Fruit fly (Drosophila melanogaster): Measurements from ENCODE around the gene CG42327.
A peak's percentile ranks its signal among the peaks of the same experiment; 100 is the strongest.

DNA sequence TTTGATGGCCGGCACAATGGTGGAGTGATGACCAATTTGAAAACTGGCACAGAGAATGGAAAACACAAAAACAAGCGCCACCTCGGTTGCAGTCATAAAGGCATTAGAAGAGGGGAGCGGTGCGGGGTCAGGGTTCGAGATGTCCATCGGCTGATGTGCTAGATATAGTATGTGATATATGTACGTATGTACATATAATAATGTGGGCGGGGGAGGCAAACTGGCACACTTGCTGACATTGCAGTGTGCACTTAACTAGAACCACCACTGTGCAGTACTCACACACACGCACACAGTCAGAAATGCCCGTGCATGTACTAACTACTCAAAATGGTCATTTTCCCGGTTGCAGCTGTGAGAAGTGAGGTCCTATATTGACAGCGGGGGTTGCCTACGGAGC is 37.1 kb upstream of the CG42327 start:
- no peak for TF ChIP-seq CHES-1-like (GFP tag; optimal IDR thresholded peaks at IDR 0.05)
- TF ChIP-seq dmrt11E (tag; optimal IDR thresholded peaks at IDR 0.05) = no peak
- no peak for TF ChIP-seq CG3281 (GFP tag; optimal IDR thresholded peaks at IDR 0.05)
- no peak for TF ChIP-seq CG33213 (GFP tag; optimal IDR thresholded peaks at IDR 0.05)
- TF ChIP-seq gro (GFP tag; optimal IDR thresholded peaks at IDR 0.05) = no peak
- TF ChIP-seq pum (GFP tag; optimal IDR thresholded peaks at IDR 0.05) = no peak
- no peak for TF ChIP-seq CG8924 (tag; optimal IDR thresholded peaks at IDR 0.05)
- TF ChIP-seq D (optimal IDR thresholded peaks at IDR 0.05) = peak; percentile 17
- TF ChIP-seq D (GFP tag; optimal IDR thresholded peaks at IDR 0.05) = no peak
- no peak for TF ChIP-seq Meics (GFP tag; optimal IDR thresholded peaks at IDR 0.05)
- TF ChIP-seq CG13424 (tag; optimal IDR thresholded peaks at IDR 0.05) = no peak
- TF ChIP-seq Vsx1 (GFP tag; optimal IDR thresholded peaks at IDR 0.05) = no peak
